Fruit fly (Drosophila melanogaster) whole organism, embryonic: ENCODE results near the gene CG5377.

Experiments
- Bgb ChIP-seq: fragments of 200-800 bp; sonication (Bioruptor generic); IDR thresholded peaks from 2 replicates; pipeline ENCODE4 v1.3.6; 2022; ENCODE audit warnings: missing biosample characterization, missing genetic modification characterization; ENCODE audit not compliant: partially characterized antibody
- CG11247 ChIP-seq: fragments of 200-800 bp; sonication (Bioruptor generic); IDR thresholded peaks from 2 replicates; pipeline ENCODE4 v1.3.6; 2022; ENCODE audit warnings: missing biosample characterization, missing genetic modification characterization
- CG12236 ChIP-seq: fragments of 200-800 bp; sonication (Bioruptor generic); optimal IDR thresholded peaks from 2 replicates; lab custom pipeline; 2016; ENCODE audit warnings: missing biosample characterization, missing genetic modification characterization
- CG1233 ChIP-seq: fragments of 200-800 bp; sonication (Bioruptor generic); optimal IDR thresholded peaks from 4 replicates; lab custom pipeline; 2018; ENCODE audit warnings: missing biosample characterization, mild to moderate bottlenecking, missing genetic modification characterization
- CG12659 ChIP-seq: fragments of 200-800 bp; sonication (Bioruptor generic); optimal IDR thresholded peaks from 3 replicates; lab custom pipeline; 2017; ENCODE audit warnings: mild to moderate bottlenecking, missing biosample characterization, missing genetic modification reagents, missing genetic modification characterization
- CG13775 ChIP-seq: fragments of 200-800 bp; sonication (Bioruptor generic); optimal IDR thresholded peaks from 3 replicates; lab custom pipeline; 2017; ENCODE audit warnings: missing biosample characterization, mild to moderate bottlenecking, missing genetic modification characterization
- CG14965 ChIP-seq: fragments of 200-800 bp; sonication (Bioruptor generic); optimal IDR thresholded peaks from 2 replicates; lab custom pipeline; 2016; ENCODE audit warnings: missing biosample characterization, missing genetic modification characterization, borderline replicate concordance
- CG15479 ChIP-seq: fragments of 200-800 bp; sonication (Bioruptor generic); optimal IDR thresholded peaks from 3 replicates; lab custom pipeline; 2019; ENCODE audit warnings: missing biosample characterization, mild to moderate bottlenecking, missing genetic modification characterization, moderate library complexity
- CG15514 ChIP-seq: fragments of 200-800 bp; sonication (Bioruptor generic); optimal IDR thresholded peaks from 3 replicates; lab custom pipeline; 2017; ENCODE audit warnings: missing biosample characterization, missing genetic modification characterization, mild to moderate bottlenecking, moderate library complexity, missing genetic modification reagents
- CG17186 ChIP-seq: fragments of 200-800 bp; sonication (Bioruptor generic); optimal IDR thresholded peaks from 3 replicates; lab custom pipeline; 2017; ENCODE audit warnings: missing biosample characterization, missing genetic modification reagents, missing genetic modification characterization
- CG17328 ChIP-seq: fragments of 200-800 bp; sonication (Bioruptor generic); IDR thresholded peaks from 2 replicates; pipeline ENCODE4 v1.3.6; 2022; ENCODE audit warnings: missing biosample characterization, missing genetic modification characterization
- CG18476 ChIP-seq: fragments of 200-800 bp; sonication (Bioruptor generic); optimal IDR thresholded peaks from 2 replicates; lab custom pipeline; 2016; ENCODE audit warnings: missing biosample characterization, mild to moderate bottlenecking, missing genetic modification characterization
- CG31224 ChIP-seq: fragments of 200-800 bp; sonication (Bioruptor generic); IDR thresholded peaks from 2 replicates; pipeline ENCODE4 v1.3.6; 2022; ENCODE audit warnings: missing biosample characterization, missing genetic modification characterization
- CG3163 ChIP-seq: fragments of 200-800 bp; sonication (Bioruptor generic); optimal IDR thresholded peaks from 3 replicates; lab custom pipeline; 2016; ENCODE audit warnings: missing biosample characterization, missing genetic modification characterization
- CG33557 ChIP-seq: fragments of 200-800 bp; sonication (Bioruptor generic); optimal IDR thresholded peaks from 2 replicates; lab custom pipeline; 2019; ENCODE audit warnings: missing biosample characterization, mild to moderate bottlenecking, missing genetic modification characterization, moderate library complexity
- CG6272 ChIP-seq: fragments of 200-800 bp; sonication (Bioruptor generic); IDR thresholded peaks from 2 replicates; pipeline ENCODE4 v1.3.6; 2022; ENCODE audit warnings: missing biosample characterization, missing genetic modification characterization
- CG7372 ChIP-seq: fragments of 200-800 bp; sonication (Bioruptor generic); IDR thresholded peaks from 2 replicates; pipeline ENCODE4 v1.3.6; 2022; ENCODE audit warnings: missing biosample characterization, missing genetic modification characterization
- CG8388 ChIP-seq: fragments of 200-800 bp; sonication (Bioruptor generic); optimal IDR thresholded peaks from 2 replicates; lab custom pipeline; 2019; ENCODE audit warnings: missing biosample characterization, mild to moderate bottlenecking, missing genetic modification characterization, moderate library complexity
- Drgx ChIP-seq: fragments of 200-800 bp; sonication (Bioruptor generic); IDR thresholded peaks from 2 replicates; pipeline ENCODE4 v1.3.6; 2022; ENCODE audit warnings: missing biosample characterization, missing genetic modification characterization
- Fer1 ChIP-seq: fragments of 200-800 bp; sonication (Bioruptor generic); optimal IDR thresholded peaks from 2 replicates; lab custom pipeline; 2017; ENCODE audit warnings: missing biosample characterization, mild to moderate bottlenecking, missing genetic modification characterization
- H2.0 ChIP-seq: fragments of 200-800 bp; sonication (Bioruptor generic); IDR thresholded peaks from 2 replicates; pipeline ENCODE4 v1.3.6; 2022; ENCODE audit warnings: missing biosample characterization, missing genetic modification characterization
- HLH3B ChIP-seq: fragments of 200-800 bp; sonication (Bioruptor generic); IDR thresholded peaks from 2 replicates; pipeline ENCODE4 v1.3.6; 2022; ENCODE audit warnings: missing biosample characterization, missing genetic modification characterization
- MBD-R2 ChIP-seq: fragments of 200-800 bp; sonication (Bioruptor generic); IDR thresholded peaks from 2 replicates; pipeline ENCODE4 v1.3.6; 2022; ENCODE audit warnings: missing biosample characterization, missing genetic modification characterization
- Max ChIP-seq: fragments of 200-800 bp; sonication (Bioruptor generic); optimal IDR thresholded peaks from 2 replicates; lab custom pipeline; 2016; ENCODE audit warnings: missing biosample characterization, mild to moderate bottlenecking, missing genetic modification characterization
- Med ChIP-seq: fragments of 200-800 bp; sonication (Bioruptor generic); peaks from one replicate; lab custom pipeline; 2016; ENCODE audit warnings: missing biosample characterization, missing genetic modification characterization, mild to moderate bottlenecking, inconsistent platforms, moderate library complexity
- Nf-YB ChIP-seq: fragments of 200-800 bp; sonication (Bioruptor generic); optimal IDR thresholded peaks from 3 replicates; lab custom pipeline; 2019; ENCODE audit warnings: missing biosample characterization, mild to moderate bottlenecking, missing genetic modification characterization, moderate library complexity
- Opbp ChIP-seq: fragments of 200-800 bp; sonication (Bioruptor generic); IDR thresholded peaks from 3 replicates; pipeline ENCODE4 v1.3.6; 2022; ENCODE audit warnings: missing biosample characterization, missing genetic modification characterization; ENCODE audit not compliant: partially characterized antibody
- Optix ChIP-seq: fragments of 200-800 bp; sonication (Bioruptor generic); IDR thresholded peaks from 3 replicates; pipeline ENCODE4 v1.3.6; 2022; ENCODE audit warnings: missing biosample characterization, missing genetic modification characterization
- Rfx ChIP-seq: fragments of 200-800 bp; sonication (Bioruptor generic); IDR thresholded peaks from 2 replicates; pipeline ENCODE4 v1.3.6; 2022; ENCODE audit warnings: missing biosample characterization, missing genetic modification characterization
- Spps ChIP-seq: fragments of 200-800 bp; sonication (Bioruptor generic); optimal IDR thresholded peaks from 2 replicates; lab custom pipeline; 2018; ENCODE audit warnings: missing biosample characterization, mild to moderate bottlenecking, missing genetic modification characterization
- Sry-β ChIP-seq: fragments of 200-800 bp; sonication (Bioruptor generic); optimal IDR thresholded peaks from 2 replicates; lab custom pipeline; 2018; ENCODE audit warnings: missing biosample characterization, mild to moderate bottlenecking, missing genetic modification characterization, moderate library complexity
- abd-A ChIP-seq: fragments of 200-800 bp; sonication (Bioruptor generic); optimal IDR thresholded peaks from 3 replicates; lab custom pipeline; 2019; ENCODE audit warnings: missing biosample characterization, mild to moderate bottlenecking, missing genetic modification characterization, moderate library complexity
- chn ChIP-seq: fragments of 200-800 bp; sonication (Bioruptor generic); optimal IDR thresholded peaks from 2 replicates; lab custom pipeline; 2016; ENCODE audit warnings: missing biosample characterization, missing genetic modification characterization
- dmrt99B ChIP-seq: fragments of 200-800 bp; sonication (Bioruptor generic); optimal IDR thresholded peaks from 2 replicates; lab custom pipeline; 2018; ENCODE audit warnings: missing biosample characterization, mild to moderate bottlenecking, missing genetic modification characterization, moderate library complexity
- grau ChIP-seq: fragments of 200-800 bp; optimal IDR thresholded peaks from 3 replicates; lab custom pipeline; 2019; ENCODE audit warnings: missing biosample characterization, mild to moderate bottlenecking, missing genetic modification characterization, moderate library complexity
- her ChIP-seq: fragments of 200-800 bp; sonication (Bioruptor generic); optimal IDR thresholded peaks from 2 replicates; lab custom pipeline; 2016; ENCODE audit warnings: missing biosample characterization, missing genetic modification characterization
- ind ChIP-seq: fragments of 200-800 bp; sonication (Bioruptor generic); optimal IDR thresholded peaks from 3 replicates; lab custom pipeline; 2016; ENCODE audit warnings: missing biosample characterization, missing genetic modification characterization
- jumu ChIP-seq: fragments of 200-800 bp; sonication (Bioruptor generic); optimal IDR thresholded peaks from 3 replicates; lab custom pipeline; 2016; ENCODE audit warnings: missing biosample characterization, missing genetic modification characterization
- mam ChIP-seq: fragments of 200-800 bp; sonication (Bioruptor generic); optimal IDR thresholded peaks from 3 replicates; lab custom pipeline; 2016; ENCODE audit warnings: missing biosample characterization, missing genetic modification characterization
- onecut ChIP-seq: fragments of 200-800 bp; sonication (Bioruptor generic); IDR thresholded peaks from 2 replicates; pipeline ENCODE4 v1.3.6; 2022; ENCODE audit warnings: missing biosample characterization, missing genetic modification characterization
- pb ChIP-seq: fragments of 200-800 bp; sonication (Bioruptor generic); optimal IDR thresholded peaks from 3 replicates; lab custom pipeline; 2016; ENCODE audit warnings: missing biosample characterization, missing genetic modification characterization
- prd ChIP-seq, 3 experiments: fragments of >200 bp in 2 of 3; fragments of 200-800 bp in 1 of 3; sonication (Bioruptor generic) in 1 of 3; optimal IDR thresholded peaks in 2 of 3; IDR thresholded peaks in 1 of 3; 2 replicates in 2 of 3; 3 replicates in 1 of 3; pipeline versions ENCODE4 v1.3.6 to Lab custom; 2017 to 2022; ENCODE audit warnings: missing biosample characterization in 1 of 3, missing genetic modification characterization in 1 of 3
- ro ChIP-seq: fragments of 200-800 bp; sonication (Bioruptor generic); IDR thresholded peaks from 2 replicates; pipeline ENCODE4 v1.3.6; 2022; ENCODE audit warnings: missing biosample characterization, missing genetic modification characterization
- salm ChIP-seq: fragments of 200-800 bp; sonication (Bioruptor generic); optimal IDR thresholded peaks from 2 replicates; lab custom pipeline; 2018; ENCODE audit warnings: missing biosample characterization, mild to moderate bottlenecking, missing genetic modification characterization
- sc ChIP-seq, 3 experiments: fragments of >200 bp in 2 of 3; fragments of 200-800 bp in 1 of 3; sonication (Bioruptor generic) in 1 of 3; optimal IDR thresholded peaks; 2 replicates in 2 of 3; 3 replicates in 1 of 3; lab custom pipeline; 2017; ENCODE audit warnings: mild to moderate bottlenecking in 1 of 3, missing biosample characterization in 1 of 3, missing genetic modification characterization in 1 of 3, missing genetic modification reagents in 1 of 3
- sens ChIP-seq: fragments of 200-800 bp; sonication (Bioruptor generic); peaks from one replicate; lab custom pipeline; 2016; ENCODE audit warnings: missing biosample characterization, missing genetic modification characterization
- sr ChIP-seq: fragments of 200-800 bp; sonication (Bioruptor generic); IDR thresholded peaks from 3 replicates; pipeline ENCODE4 v1.3.6; 2022; ENCODE audit warnings: missing biosample characterization, missing genetic modification characterization
- twi ChIP-seq: fragments of 200-800 bp; optimal IDR thresholded peaks from 2 replicates; lab custom pipeline; 2019; ENCODE audit warnings: missing biosample characterization, mild to moderate bottlenecking, missing genetic modification characterization, moderate library complexity

The CG5377 gene

dm6 chr3R:22461673-22462585, 6.0 kb downstream of the CG5377 start, which contains the start of the genes Rpn7 and AP-2mu (continued):
- TF ChIP-seq Spps (tag; lab: Kevin White, UChicago): no peak
- no peak for TF ChIP-seq prd (optimal IDR thresholded peaks at IDR 0.05; lab: Kevin White, UChicago)
- no peak for TF ChIP-seq prd (GFP tag; IDR thresholded peaks at IDR 0.05; lab: Robert Waterston, UW)
- no peak for TF ChIP-seq Fer1
- no peak for TF ChIP-seq ro (GFP tag; lab: Robert Waterston, UW)
- TF ChIP-seq salm (tag; lab: Kevin White, UChicago): no peak
- TF ChIP-seq CG33557 (GFP tag; lab: Kevin White, UChicago): no peak
- no peak for TF ChIP-seq Drgx
- TF ChIP-seq CG13775 (GFP tag; lab: Kevin White, UChicago): peak; percentile 4
- TF ChIP-seq pb (GFP tag; lab: Kevin White, UChicago): no peak
- no peak for TF ChIP-seq her (GFP tag; lab: Kevin White, UChicago)
- no peak for TF ChIP-seq CG31224
- TF ChIP-seq dmrt99B (tag; lab: Kevin White, UChicago): no peak
- TF ChIP-seq CG12659 (GFP tag; lab: Kevin White, UChicago): peak; percentile 70
- no peak for TF ChIP-seq sr (GFP tag; lab: Robert Waterston, UW)
- peak; percentile 10 for TF ChIP-seq CG17186 (GFP tag; lab: Kevin White, UChicago)
- TF ChIP-seq Nf-YB (GFP tag; lab: Kevin White, UChicago): no peak
- no peak for TF ChIP-seq Opbp
- TF ChIP-seq Med (GFP tag; lab: Kevin White, UChicago): peak; percentile 54
- no peak for TF ChIP-seq CG8388
- no peak for TF ChIP-seq CG15479
- no peak for TF ChIP-seq sc (optimal IDR thresholded peaks at IDR 0.05; lab: Kevin White, UChicago)
- no peak for TF ChIP-seq sc (GFP tag; optimal IDR thresholded peaks at IDR 0.05; lab: Kevin White, UChicago)
- TF ChIP-seq CG17328: no peak
- TF ChIP-seq jumu (GFP tag; lab: Kevin White, UChicago): no peak
- TF ChIP-seq CG3163: no peak
- TF ChIP-seq grau (tag; lab: Kevin White, UChicago): no peak
- TF ChIP-seq CG18476 (GFP tag; lab: Kevin White, UChicago): no peak
- TF ChIP-seq CG14965 (GFP tag; lab: Kevin White, UChicago): no peak
- TF ChIP-seq twi (tag; lab: Kevin White, UChicago): no peak
- no peak for TF ChIP-seq Bgb (GFP tag; lab: Robert Waterston, UW)
- peak; percentile 39 for TF ChIP-seq Max
- TF ChIP-seq HLH3B (GFP tag; lab: Robert Waterston, UW): no peak
- no peak for TF ChIP-seq CG7372
- peak; percentile 19 for TF ChIP-seq ind
- TF ChIP-seq abd-A (tag; lab: Kevin White, UChicago): no peak
- TF ChIP-seq mam (GFP tag; lab: Kevin White, UChicago): no peak
- no peak for TF ChIP-seq CG15514 (GFP tag; lab: Kevin White, UChicago)
- TF ChIP-seq CG6272 (GFP tag; lab: Robert Waterston, UW): no peak
- no peak for TF ChIP-seq CG1233
- TF ChIP-seq MBD-R2: no peak; the same call in 1 of the 2 replicates
- TF ChIP-seq H2.0 (GFP tag; lab: Robert Waterston, UW): no peak
- no peak for TF ChIP-seq CG12236 (GFP tag; lab: Kevin White, UChicago)
- peak; percentile 85 for TF ChIP-seq onecut (GFP tag; lab: Robert Waterston, UW)
- TF ChIP-seq chn: no peak
- TF ChIP-seq CG11247: no peak
- peak; percentile 78 for TF ChIP-seq sens (GFP tag; lab: Kevin White, UChicago)
- no peak for TF ChIP-seq Rfx (GFP tag; lab: Robert Waterston, UW)
- TF ChIP-seq Optix: no peak
- TF ChIP-seq Sry-β (GFP tag; lab: Kevin White, UChicago): no peak
